Worm (Caenorhabditis elegans): ENCODE measurements around the gene ZK353.10.
"Not testable (repeated sequence)": the region's sequence is repeated elsewhere in the genome, so short reads cannot be mapped to it uniquely, and the experiment has no call there.

Gene ZK353.10

ce11 chrIII:8355462-8355815, 38.8 kb downstream of the ZK353.10 start:
- no peak for TF ChIP-seq mdl-1 (tag; optimal IDR thresholded peaks at IDR 0.05)
- TF ChIP-seq crh-2 (tag; optimal IDR thresholded peaks at IDR 0.05): no peak
- TF ChIP-seq nhr-12 (tag; optimal IDR thresholded peaks at IDR 0.05): no peak
- TF ChIP-seq egl-27 (tag; optimal IDR thresholded peaks at IDR 0.05): no peak
- no peak for TF ChIP-seq ceh-82 (tag; optimal IDR thresholded peaks at IDR 0.05)
- no peak for TF ChIP-seq ztf-11 (tag; optimal IDR thresholded peaks at IDR 0.05)
- no peak for TF ChIP-seq ztf-4 (tag; optimal IDR thresholded peaks at IDR 0.05)
- TF ChIP-seq lsy-2 (tag; optimal IDR thresholded peaks at IDR 0.05): no peak
- TF ChIP-seq elt-1 (tag; optimal IDR thresholded peaks at IDR 0.05): no peak

- TF ChIP-seq fos-1 (tag; optimal IDR thresholded peaks at IDR 0.05) (no peak), nhr-25 (tag; optimal IDR thresholded peaks at IDR 0.05) (peak; percentile 2), unc-55 (GFP tag; optimal IDR thresholded peaks at IDR 0.05) (peak; percentile 92), mdl-1 (tag; optimal IDR thresholded peaks at IDR 0.05) (peak; percentile 16 to 70), nhr-129 (tag; optimal IDR thresholded peaks at IDR 0.05) (peak; percentile 91), unc-39 (tag; optimal IDR thresholded peaks at IDR 0.05) (no peak), sem-4 (tag; optimal IDR thresholded peaks at IDR 0.05) (peak; percentile 1), lsy-2 (tag; optimal IDR thresholded peaks at IDR 0.05) (peak; percentile 46 to 71), lin-39 (tag; optimal IDR thresholded peaks at IDR 0.05) (no peak), sma-9 (GFP tag; optimal IDR thresholded peaks at IDR 0.05) (peak; percentile 67), sma-9 (tag; optimal IDR thresholded peaks at IDR 0.05) (no peak), nhr-23 (tag; optimal IDR thresholded peaks at IDR 0.05) (no peak), dmd-4 (tag; optimal IDR thresholded peaks at IDR 0.05) (no peak), peb-1 (tag; optimal IDR thresholded peaks at IDR 0.05) (no peak), zag-1 (tag; optimal IDR thresholded peaks at IDR 0.05) (peak; percentile 54), unc-62 (GFP tag; optimal IDR thresholded peaks at IDR 0.05) (no peak), nhr-21 (tag; optimal IDR thresholded peaks at IDR 0.05) (no peak), snpc-4 (tag; optimal IDR thresholded peaks at IDR 0.05) (peak; percentile 27), crh-2 (tag; optimal IDR thresholded peaks at IDR 0.05) (peak; percentile 51), ztf-4 (tag; optimal IDR thresholded peaks at IDR 0.05) (peak; percentile 55), ztf-11 (tag; optimal IDR thresholded peaks at IDR 0.05) (no peak), F13H6.1 (tag; optimal IDR thresholded peaks at IDR 0.05) (no peak), C34F6.9 (tag; optimal IDR thresholded peaks at IDR 0.05) (peak; percentile 78), lin-11 (tag; optimal IDR thresholded peaks at IDR 0.05) (no peak), lin-13 (GFP tag; optimal IDR thresholded peaks at IDR 0.05) (peak; percentile 51)
Measured at ce11 chrIII:8354644-8355461, 39.4 kb downstream of the ZK353.10 start, which contains the start of gene unc-116. Gene unc-116, minus strand, starts transcription at chrIII:8355174.

- not testable (repeated sequence) for TF ChIP-seq nhr-6, R02D3.7, elt-3 (tag; optimal IDR thresholded peaks at IDR 0.05)
Measured at ce11 chrIII:8347822-8348221, 46.4 kb downstream of the ZK353.10 start, which contains the start of gene clc-29. Gene clc-29, minus strand, starts transcription at chrIII:8347922.

ce11 chrIII:8344283-8344682, 49.9 kb downstream of the ZK353.10 start, which contains the start of gene ZC262.7:
Gene ZC262.7, minus strand, starts transcription at chrIII:8344336.
- not testable (repeated sequence) for TF ChIP-seq ztf-1 (GFP tag; conservative IDR thresholded peaks at IDR 0.05); unc-62 (GFP tag; optimal IDR thresholded peaks at IDR 0.05); F13H6.1 (tag; optimal IDR thresholded peaks at IDR 0.05)

All from whole organism, L2 larva.